Fruit fly (Drosophila melanogaster): ENCODE data around the gene CG18259.
A peak's percentile ranks its signal among the peaks of the same experiment; 100 is the strongest.

Gene CG18259

dm6 chrX:18789353-18790210, 6.3 kb upstream of the CG18259 start (continued):
- TF ChIP-seq seq (GFP tag; IDR thresholded peaks at IDR 0.05) (no peak), inv (GFP tag; IDR thresholded peaks at IDR 0.05; ENCODE audit: partially characterized antibody) (no peak), Hr3 (GFP tag; optimal IDR thresholded peaks at IDR 0.05) (peak; percentile 45), fd102C (GFP tag; optimal IDR thresholded peaks at IDR 0.05) (no peak), cas (GFP tag; IDR thresholded peaks at IDR 0.05) (no peak), pho (GFP tag; optimal IDR thresholded peaks at IDR 0.05) (peak; percentile 56), Dref (GFP tag; IDR thresholded peaks at IDR 0.05) (no peak), Tbp (GFP tag; optimal IDR thresholded peaks at IDR 0.05) (no peak), CG10274 (GFP tag; optimal IDR thresholded peaks at IDR 0.05) (peak; percentile 55), CG13775 (GFP tag; optimal IDR thresholded peaks at IDR 0.05) (peak; percentile 78), tll (GFP tag; optimal IDR thresholded peaks at IDR 0.05) (no peak), Dip2 (GFP tag; IDR thresholded peaks at IDR 0.05) (no peak), CG14965 (GFP tag; optimal IDR thresholded peaks at IDR 0.05; ENCODE audit: borderline replicate concordance) (no peak), CG11696 (GFP tag; IDR thresholded peaks at IDR 0.05) (no peak), z (GFP tag; IDR thresholded peaks at IDR 0.05) (no peak), dmrt11E (tag; optimal IDR thresholded peaks at IDR 0.05) (peak; percentile 27), CG32767 (GFP tag; IDR thresholded peaks at IDR 0.05) (no peak), Dek (tag; optimal IDR thresholded peaks at IDR 0.05) (peak; percentile 51), bigmax (GFP tag; optimal IDR thresholded peaks at IDR 0.05) (no peak), sd (tag; optimal IDR thresholded peaks at IDR 0.05) (peak; percentile 55)

DNA sequence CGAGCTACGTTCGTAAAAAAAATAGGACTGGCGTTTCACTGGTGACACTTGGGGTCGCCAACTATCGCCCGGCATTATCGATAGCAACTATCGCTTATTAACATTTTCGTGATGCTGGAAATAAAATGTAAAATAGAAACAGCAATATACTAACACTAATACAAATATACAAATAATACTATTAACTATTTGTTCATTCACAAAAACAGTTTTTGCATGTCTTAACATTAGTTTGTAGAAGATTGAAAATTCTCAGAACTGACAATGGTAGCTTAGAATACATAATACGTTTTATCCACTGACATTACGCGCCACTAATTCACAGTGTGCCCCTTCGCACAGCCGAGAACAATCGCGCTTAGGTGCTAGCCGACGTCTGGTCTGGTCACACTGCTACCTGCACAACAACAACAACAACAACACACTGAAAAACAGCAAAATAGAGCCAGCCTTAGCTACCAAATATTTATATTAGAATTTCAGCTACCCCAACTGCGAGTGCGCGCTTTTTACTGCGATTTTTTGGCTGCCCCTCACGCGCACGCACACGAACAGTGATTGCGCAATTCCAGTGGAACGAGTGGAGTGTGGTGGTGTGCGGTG, 5.0 kb upstream of the CG18259 start, which contains the start of the genes CG6961 and S6KL:
CG6961 (minus strand) TSS at position 68 of the 603 bp plus-strand sequence.
S6KL (plus strand) TSS at position 322 of the 603 bp plus-strand sequence.
- TF ChIP-seq chif (GFP tag; optimal IDR thresholded peaks at IDR 0.05): no peak
- TF ChIP-seq MBD-R2 (GFP tag; IDR thresholded peaks at IDR 0.05): peak; percentile 43
- peak in 2 of 3 experiments; percentile 13 to 88 for TF ChIP-seq lola (GFP tag; optimal IDR thresholded peaks at IDR 0.05)
- TF ChIP-seq Usf (GFP tag; optimal IDR thresholded peaks at IDR 0.05): no peak
- no peak for TF ChIP-seq disco-r (GFP tag; optimal IDR thresholded peaks at IDR 0.05)
- TF ChIP-seq gem (tag; optimal IDR thresholded peaks at IDR 0.05): peak; percentile 22
- no peak for TF ChIP-seq CG3065 (GFP tag; optimal IDR thresholded peaks at IDR 0.05)
- peak; percentile 90 for TF ChIP-seq knrl (GFP tag; IDR thresholded peaks at IDR 0.05; ENCODE audit: partially characterized antibody)
- no peak for TF ChIP-seq Spps (tag; optimal IDR thresholded peaks at IDR 0.05)
- no peak for TF ChIP-seq dmrt11E (tag; optimal IDR thresholded peaks at IDR 0.05)
- TF ChIP-seq otp (GFP tag; IDR thresholded peaks at IDR 0.05): no peak
- TF ChIP-seq Ets97D (GFP tag; optimal IDR thresholded peaks at IDR 0.05): peak; percentile 38
- no peak for TF ChIP-seq zfh2 (GFP tag; optimal IDR thresholded peaks at IDR 0.05)
- no peak for TF ChIP-seq HLHmδ (GFP tag; optimal IDR thresholded peaks at IDR 0.05)
- no peak for TF ChIP-seq CG2875 (GFP tag; optimal IDR thresholded peaks at IDR 0.05)
- no peak for TF ChIP-seq Awh (GFP tag; IDR thresholded peaks at IDR 0.05)
- no peak for TF ChIP-seq ttk (GFP tag; IDR thresholded peaks at IDR 0.05)
- no peak for TF ChIP-seq abd-A (tag; optimal IDR thresholded peaks at IDR 0.05)
- TF ChIP-seq D (optimal IDR thresholded peaks at IDR 0.05): no peak
- TF ChIP-seq D (GFP tag; optimal IDR thresholded peaks at IDR 0.05): no peak
- peak; percentile 67 for TF ChIP-seq CG14710 (tag; optimal IDR thresholded peaks at IDR 0.05)
- no peak for TF ChIP-seq slp2 (GFP tag; optimal IDR thresholded peaks at IDR 0.05)
- no peak for TF ChIP-seq Mrtf (GFP tag; IDR thresholded peaks at IDR 0.05)
- no peak for TF ChIP-seq CG17612 (GFP tag; IDR thresholded peaks at IDR 0.05)
- TF ChIP-seq CG7745 (tag; optimal IDR thresholded peaks at IDR 0.05): no peak
- no peak for TF ChIP-seq fd102C (GFP tag; optimal IDR thresholded peaks at IDR 0.05)
- TF ChIP-seq CG16813 (GFP tag; IDR thresholded peaks at IDR 0.05; ENCODE audit: partially characterized antibody): peak; percentile 87
- peak; percentile 69 for TF ChIP-seq Bgb (GFP tag; IDR thresholded peaks at IDR 0.05; ENCODE audit: partially characterized antibody)
- TF ChIP-seq CG4328 (GFP tag; optimal IDR thresholded peaks at IDR 0.05): no peak
- TF ChIP-seq CG10267 (tag; optimal IDR thresholded peaks at IDR 0.05): peak; percentile 31

All from whole organism, embryonic.